Worm (Caenorhabditis elegans) whole organism, L2 larva: ENCODE data around the gene F02E8.4.

Experiments used
- ZK546.5 ChIP-seq: sonication (generic microtip); optimal IDR thresholded peaks from 2 replicates; lab custom pipeline; 2017; ENCODE audit warnings: missing biosample characterization, missing genetic modification characterization
- ama-1 ChIP-seq: fragments of 150-350 bp; optimal IDR thresholded peaks from 2 replicates; lab custom pipeline; 2018; ENCODE audit warnings: inconsistent platforms
- egl-27 ChIP-seq: sonication (generic microtip); optimal IDR thresholded peaks from 3 replicates; lab custom pipeline; 2017; ENCODE audit warnings: missing biosample characterization, missing genetic modification reagents, missing genetic modification characterization
- elt-1 ChIP-seq: fragments of 150-350 bp; optimal IDR thresholded peaks from 2 replicates; lab custom pipeline; 2014; ENCODE audit warnings: missing biosample characterization, missing genetic modification characterization
- fos-1 ChIP-seq: fragments of 150-350 bp; optimal IDR thresholded peaks from 2 replicates; lab custom pipeline; 2014; ENCODE audit warnings: missing biosample characterization, missing genetic modification characterization
- zag-1 ChIP-seq: fragments of 150-350 bp; optimal IDR thresholded peaks from 2 replicates; lab custom pipeline; 2014; ENCODE audit warnings: missing biosample characterization, missing genetic modification characterization
- ztf-11 ChIP-seq: sonication (generic microtip); optimal IDR thresholded peaks from 2 replicates; lab custom pipeline; 2017; ENCODE audit warnings: missing biosample characterization, missing genetic modification characterization

DNA sequence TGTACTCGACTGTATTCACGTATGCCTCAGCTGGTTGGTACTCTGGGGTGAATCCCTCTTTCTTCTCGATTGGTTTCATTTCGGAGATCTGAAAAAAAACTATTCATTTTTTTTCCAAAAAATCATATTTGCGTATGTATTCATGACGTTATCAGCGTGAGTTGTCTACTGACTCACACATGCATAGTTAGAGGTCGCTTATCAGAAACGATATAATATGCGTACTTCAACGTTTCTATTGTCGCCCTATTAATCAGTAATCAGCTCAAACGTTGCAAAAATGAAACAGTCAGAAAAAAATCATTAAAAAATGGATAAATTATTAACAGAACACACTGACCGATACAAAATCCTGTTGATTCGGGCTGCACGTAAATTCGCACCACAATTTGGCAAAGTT, 24.6 kb downstream of the F02E8.4 start:
- TF ChIP-seq egl-27 (tag; lab: Kevin White, UChicago) = no peak
- TF ChIP-seq ama-1 (lab: Kevin White, UChicago) = no peak
- TF ChIP-seq elt-1 (tag; lab: Kevin White, UChicago) = no peak
- TF ChIP-seq fos-1 (tag; lab: Kevin White, UChicago) = peak; percentile 99
- no peak for TF ChIP-seq ztf-11 (tag; lab: Kevin White, UChicago)
- TF ChIP-seq zag-1 = no peak
- TF ChIP-seq ZK546.5 (tag; lab: Kevin White, UChicago) = no peak
